Worm (Caenorhabditis elegans): Measurements from ENCODE around the gene acp-2.

acp-2 gene

ce11 chrII:8388001-8388513, 43.8 kb downstream of the acp-2 start, which contains the start of gene drd-1:
drd-1 (plus strand) TSS chrII:8388051.
- no peak for TF ChIP-seq unc-62 (GFP tag; optimal IDR thresholded peaks at IDR 0.05)

ce11 chrII:8386897-8387296, 45.0 kb downstream of the acp-2 start:
- TF ChIP-seq unc-62 (GFP tag; optimal IDR thresholded peaks at IDR 0.05): no peak

- no peak for TF ChIP-seq unc-62 (GFP tag; optimal IDR thresholded peaks at IDR 0.05)
Observed at ce11 chrII:8385561-8385960, 46.3 kb downstream of the acp-2 start.

- TF ChIP-seq unc-62 (GFP tag; optimal IDR thresholded peaks at IDR 0.05): no peak
Observed at ce11 chrII:8384344-8384743, 47.5 kb downstream of the acp-2 start.

ce11 chrII:8382880-8383279, 49.0 kb downstream of the acp-2 start:
- TF ChIP-seq unc-62 (GFP tag; optimal IDR thresholded peaks at IDR 0.05): no peak

- no peak for TF ChIP-seq unc-62 (GFP tag; optimal IDR thresholded peaks at IDR 0.05)
Observed at ce11 chrII:8381197-8381596, 50.7 kb downstream of the acp-2 start, which contains the start of gene F49E12.12. F49E12.12 (plus strand) TSS chrII:8381497.

ce11 chrII:8380188-8380587, 51.7 kb downstream of the acp-2 start:
- TF ChIP-seq unc-62 (GFP tag; optimal IDR thresholded peaks at IDR 0.05): no peak
